Worm (Caenorhabditis elegans) whole organism, L4 larva: ENCODE data around the gene M01F1.8.

Source experiments
- D1046.2 ChIP-seq: fragments of 200-800 bp; sonication (Bioruptor generic); IDR thresholded peaks from 2 replicates; pipeline ENCODE4 v1.3.6; 2022; ENCODE audit warnings: missing genetic modification characterization, missing compliant biosample characterization
- F49E8.2 ChIP-seq: sonication (generic microtip); optimal IDR thresholded peaks from 2 replicates; lab custom pipeline; 2016; ENCODE audit warnings: missing compliant biosample characterization, mild to moderate bottlenecking, missing genetic modification characterization, borderline replicate concordance
- T20F7.1 ChIP-seq: fragments of 200-800 bp; sonication (Bioruptor generic); optimal IDR thresholded peaks from 2 replicates; lab custom pipeline; 2018; ENCODE audit warnings: mild to moderate bottlenecking, missing genetic modification characterization, missing compliant biosample characterization
- Y48G9A.11 ChIP-seq: fragments of 200-800 bp; sonication (Bioruptor generic); IDR thresholded peaks from 2 replicates; pipeline ENCODE4 v1.3.6; 2022; ENCODE audit warnings: missing genetic modification reagents, missing genetic modification characterization, missing compliant biosample characterization
- Y5F2A.4 ChIP-seq: fragments of 200-800 bp; sonication (Bioruptor generic); optimal IDR thresholded peaks from 2 replicates; lab custom pipeline; 2018; ENCODE audit warnings: mild to moderate bottlenecking, missing genetic modification characterization, missing compliant biosample characterization
- ZK337.2 ChIP-seq: fragments of 200-800 bp; sonication (Bioruptor generic); IDR thresholded peaks from 2 replicates; pipeline ENCODE4 v1.3.6; 2022; ENCODE audit warnings: missing genetic modification reagents, missing genetic modification characterization, missing compliant biosample characterization
- aha-1 ChIP-seq: fragments of 150-350 bp; peaks from one replicate; lab custom pipeline; 2014; ENCODE audit warnings: missing biosample characterization, missing genetic modification characterization
- arid-1 ChIP-seq: fragments of 200-800 bp; sonication (Bioruptor generic); conservative IDR thresholded peaks from 2 replicates; pipeline ENCODE4 v1.3.6; 2022; ENCODE audit warnings: missing genetic modification reagents, missing genetic modification characterization, missing compliant biosample characterization
- ceh-20 ChIP-seq: fragments of 200-800 bp; sonication (Bioruptor generic); IDR thresholded peaks from 2 replicates; pipeline ENCODE4 v1.3.6; 2022; ENCODE audit warnings: missing genetic modification reagents, missing genetic modification characterization, missing compliant biosample characterization
- ceh-32 ChIP-seq: sonication (generic microtip); optimal IDR thresholded peaks from 2 replicates; lab custom pipeline; 2016; ENCODE audit warnings: mild to moderate bottlenecking, missing genetic modification characterization, missing compliant biosample characterization; ENCODE audit not compliant: poor library complexity
- ceh-44 ChIP-seq: fragments of 200-800 bp; sonication (Bioruptor generic); IDR thresholded peaks from 2 replicates; pipeline ENCODE4 v1.3.6; 2022; ENCODE audit warnings: missing genetic modification reagents, missing genetic modification characterization, missing compliant biosample characterization
- ces-1 ChIP-seq: fragments of 150-350 bp; sonication (generic microtip); optimal IDR thresholded peaks from 4 replicates; lab custom pipeline; 2014; ENCODE audit warnings: missing biosample characterization, missing genetic modification reagents, missing genetic modification characterization
- cey-2 ChIP-seq: sonication (generic microtip); optimal IDR thresholded peaks from 3 replicates; lab custom pipeline; 2017; ENCODE audit warnings: missing genetic modification characterization, mild to moderate bottlenecking, missing compliant biosample characterization, antibody characterized with exemption, borderline replicate concordance; ENCODE audit not compliant: insufficient read depth
- daf-16 ChIP-seq, 3 experiments: sonication (generic microtip); optimal IDR thresholded peaks; 2 replicates each; lab custom pipeline; 2016 to 2017; ENCODE audit warnings: missing genetic modification characterization in 3 of 3, missing genetic modification reagents in 3 of 3, mild to moderate bottlenecking in 2 of 3, missing compliant biosample characterization in 2 of 3, missing biosample characterization in 1 of 3, moderate library complexity in 1 of 3
- daf-19 ChIP-seq: fragments of 200-800 bp; sonication (Bioruptor generic); conservative IDR thresholded peaks from 2 replicates; pipeline ENCODE4 v1.3.6; 2022; ENCODE audit warnings: missing genetic modification characterization, missing compliant biosample characterization
- daf-8 ChIP-seq: fragments of 200-800 bp; sonication (Bioruptor generic); IDR thresholded peaks from 2 replicates; pipeline ENCODE4 v1.3.6; 2022; ENCODE audit warnings: missing genetic modification characterization, missing compliant biosample characterization
- dmd-6 ChIP-seq: fragments of 200-800 bp; sonication (Bioruptor generic); IDR thresholded peaks from 2 replicates; pipeline ENCODE4 v1.3.6; 2022; ENCODE audit warnings: missing genetic modification reagents, missing genetic modification characterization, missing compliant biosample characterization
- dmd-9 ChIP-seq: fragments of 200-800 bp; sonication (Bioruptor generic); IDR thresholded peaks from 2 replicates; pipeline ENCODE4 v1.3.6; 2022; ENCODE audit warnings: missing genetic modification reagents, missing genetic modification characterization, missing compliant biosample characterization
- egl-43 ChIP-seq: fragments of 200-800 bp; sonication (Bioruptor generic); IDR thresholded peaks from 2 replicates; pipeline ENCODE4 v1.3.6; 2022; ENCODE audit warnings: missing genetic modification reagents, missing genetic modification characterization, missing compliant biosample characterization
- fos-1 ChIP-seq: fragments of 150-350 bp; optimal IDR thresholded peaks from 2 replicates; lab custom pipeline; 2014; ENCODE audit warnings: missing biosample characterization, missing genetic modification characterization
- gei-8 ChIP-seq: fragments of 200-800 bp; sonication (Bioruptor generic); optimal IDR thresholded peaks from 2 replicates; lab custom pipeline; 2018; ENCODE audit warnings: mild to moderate bottlenecking, missing genetic modification characterization, missing compliant biosample characterization
- hif-1 ChIP-seq, 2 experiments: sonication (generic microtip); optimal IDR thresholded peaks; 2 replicates each; lab custom pipeline; 2016 to 2017; ENCODE audit warnings: missing compliant biosample characterization in 2 of 2, missing genetic modification characterization in 2 of 2, missing genetic modification reagents in 2 of 2, missing genotype in 2 of 2, mild to moderate bottlenecking in 1 of 2
- hmg-1.1 ChIP-seq: fragments of 200-800 bp; sonication (Bioruptor generic); IDR thresholded peaks from 2 replicates; pipeline ENCODE4 v1.3.6; 2022; ENCODE audit warnings: missing genetic modification reagents, missing genetic modification characterization, missing compliant biosample characterization
- jun-1 ChIP-seq: fragments of 150-350 bp; optimal IDR thresholded peaks from 2 replicates; lab custom pipeline; 2014; ENCODE audit warnings: missing biosample characterization, missing genetic modification reagents, missing genetic modification characterization
- lim-7 ChIP-seq: fragments of 200-800 bp; sonication (Bioruptor generic); IDR thresholded peaks from 2 replicates; pipeline ENCODE4 v1.3.6; 2022; ENCODE audit warnings: missing genetic modification characterization, missing compliant biosample characterization
- lin-38 ChIP-seq: fragments of 200-800 bp; sonication (Bioruptor generic); IDR thresholded peaks from 2 replicates; pipeline ENCODE4 v1.3.6; 2022; ENCODE audit warnings: missing genetic modification reagents, missing genetic modification characterization, missing compliant biosample characterization
- mdl-1 ChIP-seq, 2 experiments: fragments of 150-350 bp in 1 of 2; sonication (generic microtip) in 1 of 2; optimal IDR thresholded peaks; 2 replicates each; lab custom pipeline; 2014 to 2017; ENCODE audit warnings: missing biosample characterization in 2 of 2, missing genetic modification characterization in 2 of 2
- mes-2 ChIP-seq: sonication (generic microtip); optimal IDR thresholded peaks from 2 replicates; lab custom pipeline; 2016; ENCODE audit warnings: missing genotype, mild to moderate bottlenecking, missing genetic modification characterization, missing compliant biosample characterization; ENCODE audit not compliant: poor library complexity, severe bottlenecking
- nhr-102 ChIP-seq: sonication (generic microtip); optimal IDR thresholded peaks from 2 replicates; lab custom pipeline; 2016; ENCODE audit warnings: mild to moderate bottlenecking, missing genetic modification characterization, moderate library complexity, missing compliant biosample characterization
- nhr-25 ChIP-seq: sonication (generic microtip); optimal IDR thresholded peaks from 2 replicates; lab custom pipeline; 2017; ENCODE audit warnings: missing genetic modification characterization, mild to moderate bottlenecking, missing compliant biosample characterization, antibody characterized with exemption, moderate library complexity, borderline replicate concordance; ENCODE audit not compliant: insufficient read depth
- nhr-28 ChIP-seq: fragments of 150-350 bp; optimal IDR thresholded peaks from 2 replicates; lab custom pipeline; 2014; ENCODE audit warnings: missing biosample characterization, missing genetic modification characterization
- nhr-41 ChIP-seq: fragments of 200-800 bp; sonication (Bioruptor generic); IDR thresholded peaks from 2 replicates; pipeline ENCODE4 v1.3.6; 2022; ENCODE audit warnings: missing genetic modification reagents, missing genetic modification characterization, missing compliant biosample characterization
- nhr-42 ChIP-seq: fragments of 200-800 bp; sonication (Bioruptor generic); IDR thresholded peaks from 2 replicates; pipeline ENCODE4 v1.3.6; 2022; ENCODE audit warnings: missing genetic modification characterization, missing compliant biosample characterization
- nhr-6 ChIP-seq: fragments of 150-350 bp; optimal IDR thresholded peaks from 2 replicates; lab custom pipeline; 2014; ENCODE audit warnings: missing biosample characterization, missing genetic modification characterization
- rbr-2 ChIP-seq: sonication (generic microtip); optimal IDR thresholded peaks from 2 replicates; lab custom pipeline; 2016; ENCODE audit warnings: missing genotype, missing genetic modification characterization, missing compliant biosample characterization
- snpc-4 ChIP-seq: fragments of 150-350 bp; optimal IDR thresholded peaks from 2 replicates; lab custom pipeline; 2014; ENCODE audit warnings: missing biosample characterization, missing genetic modification characterization
- spr-1 ChIP-seq: sonication (generic microtip); optimal IDR thresholded peaks from 2 replicates; lab custom pipeline; 2016; ENCODE audit warnings: mild to moderate bottlenecking, missing genetic modification characterization, missing compliant biosample characterization
- tag-97 ChIP-seq: fragments of 200-800 bp; sonication (Bioruptor generic); IDR thresholded peaks from 2 replicates; pipeline ENCODE4 v1.3.6; 2022; ENCODE audit warnings: missing genetic modification characterization, missing compliant biosample characterization
- unc-130 ChIP-seq: sonication (generic microtip); optimal IDR thresholded peaks from 2 replicates; lab custom pipeline; 2016; ENCODE audit warnings: missing genetic modification reagents, missing genetic modification characterization, missing compliant biosample characterization
- vab-7 ChIP-seq: fragments of 200-800 bp; sonication (Bioruptor generic); IDR thresholded peaks from 2 replicates; pipeline ENCODE4 v1.3.6; 2022; ENCODE audit warnings: missing genetic modification reagents, missing genetic modification characterization, missing compliant biosample characterization
- zfp-2 ChIP-seq: sonication (generic microtip); optimal IDR thresholded peaks from 2 replicates; lab custom pipeline; 2016; ENCODE audit warnings: mild to moderate bottlenecking, missing genetic modification characterization, missing compliant biosample characterization
- zfp-3 ChIP-seq: fragments of 200-800 bp; sonication (Bioruptor generic); conservative IDR thresholded peaks from 2 replicates; pipeline ENCODE4 v1.3.6; 2022; ENCODE audit warnings: missing genetic modification reagents, missing genetic modification characterization, missing compliant biosample characterization
- ztf-11 ChIP-seq: fragments of 150-350 bp; optimal IDR thresholded peaks from 2 replicates; lab custom pipeline; 2014; ENCODE audit warnings: missing biosample characterization, missing genetic modification characterization

Gene M01F1.8

ce11 chrIII:3499850-3500249 lies 2.5 kb downstream of the M01F1.8 start:
- peak; percentile 72 for TF ChIP-seq vab-7
- TF ChIP-seq snpc-4 (tag; lab: Kevin White, UChicago): no peak
- no peak for TF ChIP-seq Y5F2A.4 (GFP tag; lab: Kevin White, UChicago)
- TF ChIP-seq ztf-11: no peak
- TF ChIP-seq lim-7: peak; percentile 48; the same call in 1 of the 2 replicates
- no peak for TF ChIP-seq fos-1 (tag; lab: Kevin White, UChicago)
- TF ChIP-seq daf-19: no peak
- TF ChIP-seq arid-1: peak; percentile 56; the same call in 1 of the 2 replicates
- TF ChIP-seq daf-8 (GFP tag; lab: Robert Waterston, UW): no peak
- TF ChIP-seq jun-1 (tag; lab: Kevin White, UChicago): no peak
- 0 out of 2 replicates have a peak, but pooled peaks have one; percentile 32 for TF ChIP-seq egl-43
- TF ChIP-seq Y48G9A.11 (GFP tag; lab: Robert Waterston, UW): peak; percentile 85
- peak; percentile 71 for TF ChIP-seq lin-38 (GFP tag; lab: Robert Waterston, UW)
- TF ChIP-seq nhr-28 (tag; lab: Kevin White, UChicago): no peak
- TF ChIP-seq dmd-9 (GFP tag; lab: Robert Waterston, UW): 0 out of 2 replicates have a peak, but pooled peaks have one; percentile 45
- TF ChIP-seq F49E8.2 (tag; lab: Kevin White, UChicago): peak; percentile 3
- peak; percentile 51; the same call in 1 of the 2 replicates for TF ChIP-seq hmg-1.1 (GFP tag; lab: Robert Waterston, UW)
- no peak for TF ChIP-seq zfp-3 (GFP tag; lab: Robert Waterston, UW)
- TF ChIP-seq aha-1 (tag; lab: Kevin White, UChicago): peak; percentile 45
- 0 out of 2 replicates have a peak, but pooled peaks have one; percentile 22 for TF ChIP-seq D1046.2 (GFP tag; lab: Robert Waterston, UW)
- no peak for TF ChIP-seq ceh-32 (tag; lab: Kevin White, UChicago)
- no peak for TF ChIP-seq ces-1 (GFP tag; lab: Kevin White, UChicago)
- TF ChIP-seq ceh-20: peak; percentile 78
- peak in 1 of 2 experiments; percentile 71 for TF ChIP-seq hif-1 (tag; optimal IDR thresholded peaks at IDR 0.05; lab: Kevin White, UChicago)
- TF ChIP-seq dmd-6 (GFP tag; lab: Robert Waterston, UW): peak; percentile 37; the same call in 1 of the 2 replicates
- peak; percentile 22; the same call in 1 of the 2 replicates for TF ChIP-seq ZK337.2 (GFP tag; lab: Robert Waterston, UW)
- no peak for TF ChIP-seq cey-2
- no peak for TF ChIP-seq nhr-102 (tag; lab: Kevin White, UChicago)
- TF ChIP-seq ceh-44 (GFP tag; lab: Robert Waterston, UW): peak; percentile 54; the same call in 1 of the 2 replicates
- peak; percentile 89 for TF ChIP-seq mes-2 (tag; lab: Kevin White, UChicago)
- no peak for TF ChIP-seq nhr-41
- TF ChIP-seq rbr-2 (tag; lab: Kevin White, UChicago): peak; percentile 23
- peak; percentile 42 for TF ChIP-seq T20F7.1 (GFP tag; lab: Kevin White, UChicago)
- TF ChIP-seq daf-16 (GFP tag; optimal IDR thresholded peaks at IDR 0.05; lab: Kevin White, UChicago): no peak
- no peak for TF ChIP-seq daf-16 (tag; optimal IDR thresholded peaks at IDR 0.05; lab: Kevin White, UChicago)
- TF ChIP-seq unc-130 (GFP tag; lab: Kevin White, UChicago): peak; percentile 61
- TF ChIP-seq spr-1 (tag; lab: Kevin White, UChicago): no peak

ce11 chrIII:3498957-3499356 lies 3.4 kb downstream of the M01F1.8 start, which contains the start of gene M01F1.9:
Gene M01F1.9, minus strand, starts transcription at chrIII:3499057.
- TF ChIP-seq zfp-3 (GFP tag; lab: Robert Waterston, UW) (no peak), nhr-6 (tag; lab: Kevin White, UChicago) (no peak), ceh-44 (GFP tag; lab: Robert Waterston, UW) (no peak), nhr-25 (tag; lab: Kevin White, UChicago) (no peak), mdl-1 (tag; optimal IDR thresholded peaks at IDR 0.05; lab: Kevin White, UChicago) (no peak), arid-1 (no peak), lim-7 (no peak), gei-8 (GFP tag; lab: Kevin White, UChicago) (no peak), aha-1 (tag; lab: Kevin White, UChicago) (no peak), tag-97 (GFP tag; lab: Robert Waterston, UW) (no peak), nhr-42 (GFP tag; lab: Robert Waterston, UW) (no peak), zfp-2 (no peak)
